Worm (Caenorhabditis elegans) whole organism, young adult: Measurements from ENCODE around the gene nduv-3.

Experiments
- C06A6.2 ChIP-seq: fragments of 200-800 bp; sonication (Bioruptor generic); conservative IDR thresholded peaks from 2 replicates; pipeline ENCODE4 v1.3.6; 2022; ENCODE audit warnings: missing genetic modification characterization, missing compliant biosample characterization
- D2030.7 ChIP-seq: fragments of 200-800 bp; sonication (Bioruptor generic); IDR thresholded peaks from 2 replicates; pipeline ENCODE4 v1.3.6; 2022; ENCODE audit warnings: missing genetic modification reagents, missing genetic modification characterization, missing compliant biosample characterization
- F23B12.7 ChIP-seq: sonication (generic microtip); optimal IDR thresholded peaks from 2 replicates; lab custom pipeline; 2017; ENCODE audit warnings: missing genetic modification characterization, mild to moderate bottlenecking, missing compliant biosample characterization, antibody characterized with exemption, moderate library complexity; ENCODE audit not compliant: insufficient read depth
- F49E8.2 ChIP-seq: sonication (generic microtip); optimal IDR thresholded peaks from 3 replicates; lab custom pipeline; 2017; ENCODE audit warnings: missing genetic modification characterization, mild to moderate bottlenecking, missing compliant biosample characterization, antibody characterized with exemption, moderate library complexity; ENCODE audit not compliant: insufficient read depth
- F57C9.4 ChIP-seq: sonication (generic microtip); optimal IDR thresholded peaks from 2 replicates; lab custom pipeline; 2017; ENCODE audit warnings: mild to moderate bottlenecking, missing genetic modification characterization, missing compliant biosample characterization
- Y53G8AR.9 ChIP-seq: fragments of 200-800 bp; sonication (Bioruptor generic); conservative IDR thresholded peaks from 2 replicates; pipeline ENCODE4 v1.3.6; 2022; ENCODE audit warnings: missing genetic modification reagents, missing genetic modification characterization, missing compliant biosample characterization
- Y79H2A.3 ChIP-seq: fragments of 200-800 bp; sonication (Bioruptor generic); conservative IDR thresholded peaks from 2 replicates; pipeline ENCODE4 v1.3.6; 2022; ENCODE audit warnings: missing genetic modification reagents, missing genetic modification characterization, missing compliant biosample characterization
- Y95B8A.8 ChIP-seq: fragments of 200-800 bp; sonication (Bioruptor generic); IDR thresholded peaks from 2 replicates; pipeline ENCODE4 v1.3.6; 2022; ENCODE audit warnings: missing genetic modification reagents, missing genetic modification characterization, missing compliant biosample characterization
- ZK185.1 ChIP-seq: sonication (generic microtip); optimal IDR thresholded peaks from 2 replicates; lab custom pipeline; 2016; ENCODE audit warnings: mild to moderate bottlenecking, missing genetic modification characterization, missing compliant biosample characterization; ENCODE audit not compliant: poor library complexity, severe bottlenecking
- attf-3 ChIP-seq: fragments of 200-800 bp; sonication (Bioruptor generic); conservative IDR thresholded peaks from 2 replicates; pipeline ENCODE4 v1.3.6; 2022; ENCODE audit warnings: missing genetic modification reagents, missing genetic modification characterization, missing compliant biosample characterization
- attf-5 ChIP-seq: fragments of 200-800 bp; sonication (Bioruptor generic); optimal IDR thresholded peaks from 2 replicates; lab custom pipeline; 2018; ENCODE audit warnings: mild to moderate bottlenecking, missing genetic modification characterization, missing compliant biosample characterization
- cebp-1 ChIP-seq, 2 experiments: fragments of 200-800 bp in 1 of 2; sonication (Bioruptor generic) in 1 of 2; sonication (generic microtip) in 1 of 2; IDR thresholded peaks in 1 of 2; optimal IDR thresholded peaks in 1 of 2; 2 replicates each; pipeline versions ENCODE4 v1.3.6 to Lab custom; 2017 to 2022; ENCODE audit warnings: missing compliant biosample characterization in 2 of 2, missing genetic modification characterization in 2 of 2, mild to moderate bottlenecking in 1 of 2, missing genetic modification reagents in 1 of 2, moderate library complexity in 1 of 2
- die-1 ChIP-seq: sonication (generic microtip); optimal IDR thresholded peaks from 2 replicates; lab custom pipeline; 2016; ENCODE audit warnings: missing genotype, mild to moderate bottlenecking, missing genetic modification characterization, missing compliant biosample characterization
- dpff-1 ChIP-seq: sonication (generic microtip); optimal IDR thresholded peaks from 2 replicates; lab custom pipeline; 2017; ENCODE audit warnings: mild to moderate bottlenecking, missing genetic modification characterization, missing compliant biosample characterization
- ekl-4 ChIP-seq: fragments of 200-800 bp; sonication (Bioruptor generic); IDR thresholded peaks from 2 replicates; pipeline ENCODE4 v1.3.6; 2022; ENCODE audit warnings: missing genetic modification reagents, missing genetic modification characterization, missing compliant biosample characterization
- ets-4 ChIP-seq: fragments of 200-800 bp; sonication (Bioruptor generic); optimal IDR thresholded peaks from 2 replicates; lab custom pipeline; 2018; ENCODE audit warnings: mild to moderate bottlenecking, missing genetic modification characterization, missing compliant biosample characterization
- him-1 ChIP-seq: sonication (generic microtip); optimal IDR thresholded peaks from 2 replicates; lab custom pipeline; 2016; ENCODE audit warnings: missing genotype, missing genetic modification reagents, missing genetic modification characterization, missing compliant biosample characterization
- hlh-26 ChIP-seq: fragments of 200-800 bp; sonication (Bioruptor generic); conservative IDR thresholded peaks from 2 replicates; pipeline ENCODE4 v1.3.6; 2022; ENCODE audit warnings: missing genetic modification reagents, missing genetic modification characterization, missing compliant biosample characterization
- hmg-1.2 ChIP-seq: fragments of 200-800 bp; sonication (Bioruptor generic); IDR thresholded peaks from 2 replicates; pipeline ENCODE4 v1.3.6; 2022; ENCODE audit warnings: missing genetic modification reagents, missing genetic modification characterization, missing compliant biosample characterization
- hsf-1 ChIP-seq: fragments of 200-800 bp; sonication (Bioruptor generic); IDR thresholded peaks from 2 replicates; pipeline ENCODE4 v1.3.6; 2022; ENCODE audit warnings: missing genetic modification reagents, missing genetic modification characterization, missing compliant biosample characterization
- lin-26 ChIP-seq: fragments of 200-800 bp; sonication (Bioruptor generic); IDR thresholded peaks from 2 replicates; pipeline ENCODE4 v1.3.6; 2022; ENCODE audit warnings: missing genetic modification reagents, missing genetic modification characterization, missing compliant biosample characterization
- lin-40 ChIP-seq: sonication (generic microtip); optimal IDR thresholded peaks from 2 replicates; lab custom pipeline; 2016; ENCODE audit warnings: missing genetic modification characterization, mild to moderate bottlenecking, missing compliant biosample characterization, missing genotype, missing genetic modification reagents
- lin-54 ChIP-seq: fragments of 200-800 bp; sonication (Bioruptor generic); optimal IDR thresholded peaks from 2 replicates; lab custom pipeline; 2018; ENCODE audit warnings: mild to moderate bottlenecking, missing genetic modification characterization, missing compliant biosample characterization
- lir-1 ChIP-seq: fragments of 200-800 bp; sonication (Bioruptor generic); conservative IDR thresholded peaks from 2 replicates; pipeline ENCODE4 v1.3.6; 2022; ENCODE audit warnings: missing genetic modification reagents, missing genetic modification characterization, missing compliant biosample characterization
- madf-6 ChIP-seq: fragments of 200-800 bp; sonication (Bioruptor generic); IDR thresholded peaks from 2 replicates; pipeline ENCODE4 v1.3.6; 2022; ENCODE audit warnings: missing genetic modification reagents, missing genetic modification characterization, missing compliant biosample characterization
- madf-8 ChIP-seq: fragments of 200-800 bp; sonication (Bioruptor generic); conservative IDR thresholded peaks from 2 replicates; pipeline ENCODE4 v1.3.6; 2022; ENCODE audit warnings: missing genetic modification reagents, missing genetic modification characterization, missing compliant biosample characterization
- mcd-1 ChIP-seq: fragments of 200-800 bp; sonication (Bioruptor generic); IDR thresholded peaks from 2 replicates; pipeline ENCODE4 v1.3.6; 2022; ENCODE audit warnings: missing genetic modification reagents, missing genetic modification characterization, missing compliant biosample characterization
- nhr-120 ChIP-seq: fragments of 200-800 bp; sonication (Bioruptor generic); IDR thresholded peaks from 2 replicates; pipeline ENCODE4 v1.3.6; 2022; ENCODE audit warnings: missing genetic modification characterization, missing compliant biosample characterization
- nhr-179 ChIP-seq: sonication (generic microtip); optimal IDR thresholded peaks from 2 replicates; lab custom pipeline; 2016; ENCODE audit warnings: mild to moderate bottlenecking, missing genetic modification characterization, missing compliant biosample characterization
- nhr-90 ChIP-seq: sonication (generic microtip); optimal IDR thresholded peaks from 2 replicates; lab custom pipeline; 2016; ENCODE audit warnings: missing genotype, mild to moderate bottlenecking, missing genetic modification characterization, missing compliant biosample characterization
- pbrm-1 ChIP-seq: fragments of 200-800 bp; sonication (Bioruptor generic); IDR thresholded peaks from 2 replicates; pipeline ENCODE4 v1.3.6; 2022; ENCODE audit warnings: missing genetic modification reagents, missing genetic modification characterization, missing compliant biosample characterization
- pha-4 ChIP-seq: fragments of 150-350 bp; sonication (generic microtip); optimal IDR thresholded peaks from 2 replicates; lab custom pipeline; 2014; ENCODE audit warnings: missing biosample characterization, missing genetic modification reagents, missing genetic modification characterization
- rcor-1 ChIP-seq: fragments of 200-800 bp; sonication (Bioruptor generic); IDR thresholded peaks from 2 replicates; pipeline ENCODE4 v1.3.6; 2022; ENCODE audit warnings: missing genetic modification reagents, missing genetic modification characterization, missing compliant biosample characterization
- rec-8 ChIP-seq, 2 experiments: sonication (generic microtip); optimal IDR thresholded peaks; 2 replicates each; lab custom pipeline; 2016; ENCODE audit warnings: mild to moderate bottlenecking in 2 of 2, missing genetic modification characterization in 2 of 2, missing genetic modification reagents in 2 of 2, missing genotype in 2 of 2, missing biosample characterization in 1 of 2, missing compliant biosample characterization in 1 of 2, moderate library complexity in 1 of 2
- rpc-1 ChIP-seq, 2 experiments: fragments of 150-350 bp in 1 of 2; sonication (generic microtip) in 1 of 2; optimal IDR thresholded peaks; 2 replicates each; lab custom pipeline; 2014 to 2018; ENCODE audit warnings: missing biosample characterization in 1 of 2, missing genetic modification characterization in 1 of 2, missing genetic modification reagents in 1 of 2, missing genotype in 1 of 2
- sdz-38 ChIP-seq: sonication (generic microtip); optimal IDR thresholded peaks from 2 replicates; lab custom pipeline; 2016; ENCODE audit warnings: missing genotype, missing genetic modification characterization, missing compliant biosample characterization
- tbp1 ChIP-seq: fragments of 200-800 bp; sonication (Bioruptor generic); optimal IDR thresholded peaks from 2 replicates; lab custom pipeline; 2018; ENCODE audit warnings: mild to moderate bottlenecking, missing genetic modification characterization, missing compliant biosample characterization
- ztf-18 ChIP-seq: sonication (generic microtip); optimal IDR thresholded peaks from 2 replicates; lab custom pipeline; 2016; ENCODE audit warnings: missing genotype, mild to moderate bottlenecking, missing genetic modification characterization, missing compliant biosample characterization
- ztf-6 ChIP-seq: fragments of 200-800 bp; sonication (Bioruptor generic); IDR thresholded peaks from 2 replicates; pipeline ENCODE4 v1.3.6; 2022; ENCODE audit warnings: missing genetic modification reagents, missing genetic modification characterization, missing compliant biosample characterization

nduv-3 gene

ce11 chrIV:2639666-2640273 is 1.3 kb upstream of the nduv-3 start (continued):
- TF ChIP-seq F57C9.4, result no peak
- TF ChIP-seq lin-26 (GFP tag; lab: Robert Waterston, UW), result peak; percentile 83
- TF ChIP-seq F23B12.7, result peak; percentile 35
- no peak for TF ChIP-seq sdz-38 (tag; lab: Kevin White, UChicago)
- TF ChIP-seq pha-4, result no peak
- no peak for TF ChIP-seq C06A6.2
- peak; percentile 70 for TF ChIP-seq F49E8.2 (tag; lab: Kevin White, UChicago)
- peak; percentile 54 for TF ChIP-seq attf-5
- TF ChIP-seq tbp1 (GFP tag; lab: Kevin White, UChicago), result peak; percentile 97
- TF ChIP-seq mcd-1 (GFP tag; lab: Robert Waterston, UW), result peak; percentile 71
- peak; percentile 58 for TF ChIP-seq lin-40
- peak; percentile 65 for TF ChIP-seq ekl-4 (GFP tag; lab: Robert Waterston, UW)
- TF ChIP-seq dpff-1 (tag; lab: Kevin White, UChicago), result no peak
- no peak for TF ChIP-seq Y79H2A.3 (GFP tag; lab: Robert Waterston, UW)
- no peak for TF ChIP-seq Y95B8A.8 (GFP tag; lab: Robert Waterston, UW)
- TF ChIP-seq, all 124 proteins: peak for 56

DNA sequence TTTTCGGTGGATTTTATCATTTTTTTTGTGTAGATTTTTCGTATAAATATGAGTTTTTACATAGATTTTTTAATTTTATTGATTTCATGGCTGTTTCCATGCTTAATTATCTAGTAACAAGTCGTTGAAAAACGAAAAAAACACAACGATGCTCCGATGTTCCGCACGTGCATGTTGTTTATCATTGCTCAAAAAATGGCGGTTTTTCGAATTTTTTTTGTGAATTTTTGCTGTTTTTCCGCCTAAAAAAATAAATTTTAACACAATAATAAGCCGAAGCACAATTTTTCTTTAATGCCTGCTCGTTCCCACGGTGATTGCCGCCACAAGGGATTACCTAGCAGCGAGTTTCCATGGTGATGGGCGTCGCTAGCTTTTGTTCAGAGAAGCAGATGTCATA is 944 bp downstream of the nduv-3 start:
- TF ChIP-seq madf-6 (GFP tag; lab: Robert Waterston, UW) (peak; percentile 43; the same call in 1 of the 2 replicates), lin-54 (GFP tag; lab: Kevin White, UChicago) (peak; percentile 41), ztf-6 (GFP tag; lab: Robert Waterston, UW) (no peak), attf-3 (peak; percentile 77)

DNA sequence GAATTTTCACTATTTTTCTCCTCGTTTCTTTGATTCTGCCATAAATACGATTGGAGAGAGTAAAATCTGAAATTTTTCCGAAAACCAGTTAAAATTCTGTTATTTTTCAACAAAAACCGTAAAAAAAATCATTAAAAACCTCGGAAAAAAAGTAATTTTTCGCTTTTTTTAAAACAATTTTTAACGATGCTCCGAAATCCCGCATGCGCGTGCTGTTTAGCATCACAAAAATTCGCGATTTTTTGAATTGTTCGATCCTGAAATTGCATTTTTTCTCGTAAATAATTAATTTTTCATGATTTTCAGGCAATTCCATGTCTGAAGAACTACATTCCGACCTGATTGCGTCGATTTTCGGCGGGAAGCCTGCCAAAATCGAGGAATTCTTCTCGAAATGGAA is 1.6 kb downstream of the nduv-3 start, which contains the start of gene ric-8:
TSS of gene ric-8 (plus strand) at position 301 of the 400 bp plus-strand sequence.
- no peak for TF ChIP-seq nhr-120 (GFP tag; lab: Robert Waterston, UW)
- no peak for TF ChIP-seq nhr-179 (tag; lab: Kevin White, UChicago)
- no peak for TF ChIP-seq hmg-1.2 (GFP tag; lab: Robert Waterston, UW)
- no peak for TF ChIP-seq Y53G8AR.9 (GFP tag; lab: Robert Waterston, UW)
- no peak for TF ChIP-seq lir-1 (GFP tag; lab: Robert Waterston, UW)
- 0 out of 2 replicates have a peak, but pooled peaks have one; percentile 23 for TF ChIP-seq attf-3
- TF ChIP-seq cebp-1 (GFP tag; IDR thresholded peaks at IDR 0.05; lab: Robert Waterston, UW), result no peak
- no peak for TF ChIP-seq cebp-1 (tag; optimal IDR thresholded peaks at IDR 0.05; lab: Kevin White, UChicago)

- TF ChIP-seq ZK185.1 (tag; lab: Kevin White, UChicago) (no peak), him-1 (tag; lab: Kevin White, UChicago) (peak; percentile 17)
Measured at ce11 chrIV:2650031-2650430, 8.9 kb downstream of the nduv-3 start.

DNA sequence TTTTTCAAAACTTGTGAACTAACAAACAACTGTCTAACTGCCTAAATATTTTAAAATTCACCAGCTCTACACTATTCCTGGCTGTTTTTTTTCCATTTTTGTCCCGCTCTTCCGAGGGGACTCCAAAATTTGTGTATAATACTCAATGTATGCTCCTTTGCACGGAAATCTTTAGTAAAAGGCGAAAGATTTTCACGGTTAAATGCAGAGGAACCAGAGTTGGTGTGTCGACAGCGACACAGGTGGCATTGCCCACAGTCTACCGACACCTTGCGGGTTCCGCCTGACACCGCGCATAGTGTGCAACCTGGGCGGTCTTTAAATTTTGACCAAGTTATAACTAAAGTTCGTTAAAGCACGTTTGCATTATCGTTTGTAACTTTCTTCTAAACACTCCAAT is 13.9 kb downstream of the nduv-3 start:
- TF ChIP-seq nhr-120 (GFP tag; lab: Robert Waterston, UW), result no peak
- no peak for TF ChIP-seq hlh-26 (GFP tag; lab: Robert Waterston, UW)
- TF ChIP-seq rpc-1 (optimal IDR thresholded peaks at IDR 0.05; lab: Kevin White, UChicago), result no peak
- peak; percentile 4 for TF ChIP-seq rpc-1 (tag; optimal IDR thresholded peaks at IDR 0.05; lab: Kevin White, UChicago)
- peak; percentile 65 for TF ChIP-seq him-1 (tag; lab: Kevin White, UChicago)
- TF ChIP-seq pbrm-1 (GFP tag; lab: Robert Waterston, UW), result peak; percentile 91
- peak; percentile 36; the same call in 1 of the 2 replicates for TF ChIP-seq hsf-1 (GFP tag; lab: Robert Waterston, UW)
- peak; percentile 92 for TF ChIP-seq hmg-1.2 (GFP tag; lab: Robert Waterston, UW)
- no peak for TF ChIP-seq ets-4
- TF ChIP-seq tbp1 (GFP tag; lab: Kevin White, UChicago), result peak; percentile 73
- TF ChIP-seq nhr-90 (tag; lab: Kevin White, UChicago), result no peak
- peak; percentile 46 for TF ChIP-seq F49E8.2 (tag; lab: Kevin White, UChicago)
- TF ChIP-seq rec-8 (tag; optimal IDR thresholded peaks at IDR 0.05; lab: Kevin White, UChicago), result peak in 1 of 2 experiments; percentile 16
- TF ChIP-seq rcor-1, result peak; percentile 88
- TF ChIP-seq D2030.7 (GFP tag; lab: Robert Waterston, UW), result peak; percentile 96
- no peak for TF ChIP-seq die-1 (tag; lab: Kevin White, UChicago)
- peak; percentile 27; the same call in 1 of the 2 replicates for TF ChIP-seq madf-8
- peak; percentile 84 for TF ChIP-seq ztf-18 (tag; lab: Kevin White, UChicago)
- TF ChIP-seq Y53G8AR.9 (GFP tag; lab: Robert Waterston, UW), result peak; percentile 56; the same call in 1 of the 2 replicates
